Fruit fly (Drosophila melanogaster) whole organism, embryonic: ENCODE results near the gene Arp10.

ENCODE experiments used
- BEAF-32 ChIP-seq: fragments of 200-800 bp; sonication (Bioruptor generic); optimal IDR thresholded peaks from 3 replicates; lab custom pipeline; 2017; ENCODE audit warnings: missing biosample characterization, missing genetic modification characterization, mild to moderate bottlenecking, moderate library complexity, missing genetic modification reagents
- Bdp1 ChIP-seq: fragments of 200-800 bp; sonication (Bioruptor generic); optimal IDR thresholded peaks from 3 replicates; lab custom pipeline; 2016; ENCODE audit warnings: missing biosample characterization, missing genetic modification characterization
- CG12219 ChIP-seq: fragments of 200-800 bp; sonication (Bioruptor generic); optimal IDR thresholded peaks from 3 replicates; lab custom pipeline; 2018; ENCODE audit warnings: missing biosample characterization, mild to moderate bottlenecking, missing genetic modification characterization
- CG12299 ChIP-seq: fragments of 200-800 bp; sonication (Bioruptor generic); optimal IDR thresholded peaks from 2 replicates; lab custom pipeline; 2018; ENCODE audit warnings: missing biosample characterization, mild to moderate bottlenecking, missing genetic modification characterization
- CG12942 ChIP-seq: fragments of 200-800 bp; sonication (Bioruptor generic); optimal IDR thresholded peaks from 3 replicates; lab custom pipeline; 2016; ENCODE audit warnings: missing biosample characterization, missing genetic modification characterization
- CG14014 ChIP-seq: fragments of 200-800 bp; sonication (Bioruptor generic); IDR thresholded peaks from 2 replicates; pipeline ENCODE4 v1.3.6; 2022; ENCODE audit warnings: missing biosample characterization, missing genetic modification characterization
- CG14710 ChIP-seq: fragments of 200-800 bp; sonication (Bioruptor generic); optimal IDR thresholded peaks from 3 replicates; lab custom pipeline; 2019; ENCODE audit warnings: missing biosample characterization, mild to moderate bottlenecking, missing genetic modification characterization, moderate library complexity
- CG15514 ChIP-seq: fragments of 200-800 bp; sonication (Bioruptor generic); optimal IDR thresholded peaks from 3 replicates; lab custom pipeline; 2017; ENCODE audit warnings: missing biosample characterization, missing genetic modification characterization, mild to moderate bottlenecking, moderate library complexity, missing genetic modification reagents
- CG16813 ChIP-seq: fragments of 200-800 bp; sonication (Bioruptor generic); IDR thresholded peaks from 3 replicates; pipeline ENCODE4 v1.3.6; 2022; ENCODE audit warnings: missing biosample characterization, missing genetic modification characterization; ENCODE audit not compliant: partially characterized antibody
- CG18262 ChIP-seq: fragments of 200-800 bp; optimal IDR thresholded peaks from 3 replicates; lab custom pipeline; 2019; ENCODE audit warnings: missing biosample characterization, mild to moderate bottlenecking, missing genetic modification characterization, moderate library complexity
- CG2116 ChIP-seq: fragments of 200-800 bp; sonication (Bioruptor generic); optimal IDR thresholded peaks from 3 replicates; lab custom pipeline; 2018; ENCODE audit warnings: missing biosample characterization, mild to moderate bottlenecking, missing genetic modification characterization
- CG2678 ChIP-seq: fragments of 200-800 bp; sonication (Bioruptor generic); optimal IDR thresholded peaks from 3 replicates; lab custom pipeline; 2019; ENCODE audit warnings: missing biosample characterization, mild to moderate bottlenecking, missing genetic modification characterization, moderate library complexity
- CG33213 ChIP-seq: fragments of 200-800 bp; sonication (Bioruptor generic); optimal IDR thresholded peaks from 3 replicates; lab custom pipeline; 2016; ENCODE audit warnings: missing biosample characterization, missing genetic modification characterization
- CG33557 ChIP-seq: fragments of 200-800 bp; sonication (Bioruptor generic); optimal IDR thresholded peaks from 2 replicates; lab custom pipeline; 2019; ENCODE audit warnings: missing biosample characterization, mild to moderate bottlenecking, missing genetic modification characterization, moderate library complexity
- CG34376 ChIP-seq: fragments of 200-800 bp; sonication (Bioruptor generic); optimal IDR thresholded peaks from 2 replicates; lab custom pipeline; 2018; ENCODE audit warnings: missing biosample characterization, mild to moderate bottlenecking, missing genetic modification characterization
- CG3995 ChIP-seq: fragments of 200-800 bp; sonication (Bioruptor generic); optimal IDR thresholded peaks from 3 replicates; lab custom pipeline; 2016; ENCODE audit warnings: missing biosample characterization, missing genetic modification characterization
- CG42726 ChIP-seq: fragments of 200-800 bp; sonication (Bioruptor generic); IDR thresholded peaks from 2 replicates; pipeline ENCODE4 v1.3.6; 2022; ENCODE audit warnings: missing biosample characterization, missing genetic modification characterization; ENCODE audit not compliant: partially characterized antibody
- CG4854 ChIP-seq: fragments of 200-800 bp; sonication (Bioruptor generic); optimal IDR thresholded peaks from 2 replicates; lab custom pipeline; 2016; ENCODE audit warnings: missing biosample characterization, missing genetic modification characterization, inconsistent platforms
- CG7357 ChIP-seq: fragments of 200-800 bp; sonication (Bioruptor generic); IDR thresholded peaks from 3 replicates; pipeline ENCODE4 v1.3.6; 2022; ENCODE audit warnings: missing biosample characterization, missing genetic modification characterization
- CG7556 ChIP-seq: fragments of 200-800 bp; sonication (Bioruptor generic); optimal IDR thresholded peaks from 2 replicates; lab custom pipeline; 2017; ENCODE audit warnings: missing biosample characterization, mild to moderate bottlenecking, missing genetic modification characterization
- CG7786 ChIP-seq: fragments of 200-800 bp; sonication (Bioruptor generic); optimal IDR thresholded peaks from 2 replicates; lab custom pipeline; 2016; ENCODE audit warnings: missing biosample characterization, missing genetic modification characterization
- CG8478 ChIP-seq: fragments of >200 bp; optimal IDR thresholded peaks from 2 replicates; lab custom pipeline; 2018
- D19A ChIP-seq: fragments of 200-800 bp; optimal IDR thresholded peaks from 3 replicates; lab custom pipeline; 2019; ENCODE audit warnings: missing biosample characterization, mild to moderate bottlenecking, missing genetic modification characterization, moderate library complexity
- Doc3 ChIP-seq: fragments of 200-800 bp; sonication (Bioruptor generic); IDR thresholded peaks from 3 replicates; pipeline ENCODE4 v1.3.6; 2022; ENCODE audit warnings: missing biosample characterization, missing genetic modification characterization; ENCODE audit not compliant: partially characterized antibody
- Drgx ChIP-seq: fragments of 200-800 bp; sonication (Bioruptor generic); IDR thresholded peaks from 2 replicates; pipeline ENCODE4 v1.3.6; 2022; ENCODE audit warnings: missing biosample characterization, missing genetic modification characterization
- ERR ChIP-seq: fragments of 200-800 bp; sonication (Bioruptor generic); optimal IDR thresholded peaks from 2 replicates; lab custom pipeline; 2016; ENCODE audit warnings: missing biosample characterization, missing genetic modification characterization
- Ets65A ChIP-seq: fragments of 200-800 bp; sonication (Bioruptor generic); peaks from one replicate; lab custom pipeline; 2016; ENCODE audit warnings: missing biosample characterization, missing genetic modification characterization
- HHEX ChIP-seq: fragments of 200-800 bp; sonication (Bioruptor generic); optimal IDR thresholded peaks from 3 replicates; lab custom pipeline; 2017; ENCODE audit warnings: missing biosample characterization, mild to moderate bottlenecking, missing genetic modification characterization, missing genetic modification reagents
- Hmr ChIP-seq: fragments of 200-800 bp; sonication (Bioruptor generic); optimal IDR thresholded peaks from 3 replicates; lab custom pipeline; 2017; ENCODE audit warnings: mild to moderate bottlenecking, missing biosample characterization, missing genetic modification reagents, missing genetic modification characterization
- Med ChIP-seq: fragments of 200-800 bp; sonication (Bioruptor generic); peaks from one replicate; lab custom pipeline; 2016; ENCODE audit warnings: missing biosample characterization, missing genetic modification characterization, mild to moderate bottlenecking, inconsistent platforms, moderate library complexity
- Myb ChIP-seq: fragments of 200-800 bp; sonication (Bioruptor generic); optimal IDR thresholded peaks from 2 replicates; lab custom pipeline; 2016; ENCODE audit warnings: missing biosample characterization, missing genetic modification characterization
- Poxn ChIP-seq: fragments of 200-800 bp; sonication (Bioruptor generic); IDR thresholded peaks from 2 replicates; pipeline ENCODE4 v1.3.6; 2022; ENCODE audit warnings: missing biosample characterization, missing genetic modification characterization
- Spps ChIP-seq: fragments of 200-800 bp; sonication (Bioruptor generic); optimal IDR thresholded peaks from 2 replicates; lab custom pipeline; 2018; ENCODE audit warnings: missing biosample characterization, mild to moderate bottlenecking, missing genetic modification characterization
- Taf1 ChIP-seq: fragments of 200-800 bp; sonication (Bioruptor generic); IDR thresholded peaks from 2 replicates; pipeline ENCODE4 v1.3.6; 2022; ENCODE audit warnings: missing biosample characterization, missing genetic modification characterization
- ase ChIP-seq: fragments of 200-800 bp; sonication (Bioruptor generic); IDR thresholded peaks from 3 replicates; pipeline ENCODE4 v1.3.6; 2022; ENCODE audit warnings: missing biosample characterization, missing genetic modification characterization
- ash1 ChIP-seq: fragments of 200-800 bp; sonication (Bioruptor generic); optimal IDR thresholded peaks from 2 replicates; lab custom pipeline; 2018; ENCODE audit warnings: missing biosample characterization, mild to moderate bottlenecking, missing genetic modification characterization
- chn ChIP-seq: fragments of 200-800 bp; sonication (Bioruptor generic); optimal IDR thresholded peaks from 2 replicates; lab custom pipeline; 2016; ENCODE audit warnings: missing biosample characterization, missing genetic modification characterization
- emc ChIP-seq: fragments of 200-800 bp; sonication (Bioruptor generic); optimal IDR thresholded peaks from 2 replicates; lab custom pipeline; 2016; ENCODE audit warnings: missing biosample characterization, missing genetic modification characterization
- fd64A ChIP-seq: fragments of 200-800 bp; sonication (Bioruptor generic); optimal IDR thresholded peaks from 3 replicates; lab custom pipeline; 2018; ENCODE audit warnings: missing biosample characterization, mild to moderate bottlenecking, missing genetic modification characterization
- gsb ChIP-seq: fragments of 200-800 bp; sonication (Bioruptor generic); IDR thresholded peaks from 2 replicates; pipeline ENCODE4 v1.3.6; 2022; ENCODE audit warnings: missing biosample characterization, missing genetic modification characterization
- hbn ChIP-seq: fragments of 200-800 bp; sonication (Bioruptor generic); IDR thresholded peaks from 2 replicates; pipeline ENCODE4 v1.3.6; 2022; ENCODE audit warnings: missing biosample characterization, missing genetic modification characterization; ENCODE audit not compliant: partially characterized antibody
- lbe ChIP-seq: fragments of 200-800 bp; sonication (Bioruptor generic); optimal IDR thresholded peaks from 2 replicates; lab custom pipeline; 2016; ENCODE audit warnings: missing biosample characterization, mild to moderate bottlenecking, missing genetic modification characterization
- mld ChIP-seq: fragments of 200-800 bp; sonication (Bioruptor generic); IDR thresholded peaks from 3 replicates; pipeline ENCODE4 v1.3.6; 2022; ENCODE audit warnings: missing biosample characterization, missing genetic modification characterization; ENCODE audit not compliant: partially characterized antibody
- otp ChIP-seq: fragments of 200-800 bp; sonication (Bioruptor generic); IDR thresholded peaks from 3 replicates; pipeline ENCODE4, ENCODE4 v1.3.6; 2022; ENCODE audit warnings: missing biosample characterization, missing genetic modification characterization
- trh ChIP-seq: fragments of 200-800 bp; sonication (Bioruptor generic); optimal IDR thresholded peaks from 2 replicates; lab custom pipeline; 2016; ENCODE audit warnings: missing biosample characterization, missing genetic modification characterization
- tup ChIP-seq: fragments of 200-800 bp; sonication (Bioruptor generic); optimal IDR thresholded peaks from 2 replicates; lab custom pipeline; 2016; ENCODE audit warnings: missing biosample characterization, mild to moderate bottlenecking, missing genetic modification characterization, moderate library complexity
- unc-4 ChIP-seq: fragments of 200-800 bp; sonication (Bioruptor generic); IDR thresholded peaks from 2 replicates; pipeline ENCODE4 v1.3.6; 2022; ENCODE audit warnings: missing biosample characterization, missing genetic modification characterization; ENCODE audit not compliant: partially characterized antibody
- vnd ChIP-seq: fragments of 200-800 bp; sonication (Bioruptor generic); IDR thresholded peaks from 3 replicates; pipeline ENCODE4 v1.3.6; 2022; ENCODE audit warnings: missing biosample characterization, missing genetic modification characterization; ENCODE audit not compliant: partially characterized antibody
- zfh1 ChIP-seq: fragments of 200-800 bp; sonication (Bioruptor generic); IDR thresholded peaks from 3 replicates; pipeline ENCODE4 v1.3.6; 2022; ENCODE audit warnings: missing biosample characterization, missing genetic modification characterization

Arp10 gene

DNA sequence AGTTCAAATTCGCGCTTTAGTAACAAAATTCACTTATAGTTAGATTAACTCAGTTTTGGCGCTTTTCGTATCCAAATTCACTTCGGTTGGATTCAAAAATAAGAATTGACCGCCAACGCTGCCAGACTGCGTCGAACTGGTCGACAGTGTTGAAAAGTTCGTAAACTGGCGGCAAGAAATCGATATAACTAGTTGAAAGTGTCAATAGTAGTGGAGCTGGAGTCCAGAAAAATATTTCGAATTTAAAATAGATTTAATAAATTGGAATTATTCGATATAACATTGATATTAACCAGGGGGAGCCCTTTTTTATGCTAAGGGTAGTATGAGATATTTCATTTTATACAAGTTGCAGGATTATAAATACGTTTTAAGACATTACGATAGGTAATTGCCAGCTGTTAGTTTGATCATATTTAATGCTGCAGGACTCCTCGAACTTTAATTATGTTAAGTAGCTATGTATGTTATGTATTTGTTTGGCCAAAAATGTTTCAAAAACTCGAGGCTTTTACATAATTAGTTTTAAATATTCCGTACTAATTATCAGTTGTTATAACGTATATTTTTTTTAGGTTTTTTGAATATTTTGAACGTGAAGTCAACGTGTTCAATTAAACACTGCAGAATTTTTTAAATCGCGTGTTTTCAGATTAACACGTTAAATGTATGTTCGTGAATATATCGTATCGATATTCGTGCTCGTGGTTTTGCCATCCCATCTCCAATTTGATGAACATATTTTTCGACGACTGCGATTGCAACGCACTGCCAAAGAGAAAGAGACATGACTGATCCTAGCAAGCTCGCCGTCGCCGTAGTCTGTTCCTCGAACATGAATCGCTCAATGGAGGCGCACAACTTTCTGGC lies 18.1 kb upstream of the Arp10 start, which contains the start of the genes CG14223 and Ssu72 (continued):
- TF ChIP-seq Doc3 (GFP tag; lab: Robert Waterston, UW), result peak; percentile 80
- TF ChIP-seq mld (GFP tag; lab: Robert Waterston, UW), result 0 out of 3 replicates have a peak, but pooled peaks have one; percentile 44
- TF ChIP-seq CG12299 (tag; lab: Kevin White, UChicago), result no peak
- TF ChIP-seq CG18262 (tag; lab: Kevin White, UChicago), result peak; percentile 8
- no peak for TF ChIP-seq Spps (tag; lab: Kevin White, UChicago)
- TF ChIP-seq Hmr (GFP tag; lab: Kevin White, UChicago), result no peak
- no peak for TF ChIP-seq trh
- TF ChIP-seq CG2678 (tag; lab: Kevin White, UChicago), result no peak
- no peak for TF ChIP-seq HHEX (GFP tag; lab: Kevin White, UChicago)
- peak; percentile 75 for TF ChIP-seq CG16813 (GFP tag; lab: Robert Waterston, UW)
- TF ChIP-seq Poxn (GFP tag; lab: Robert Waterston, UW), result no peak
- no peak for TF ChIP-seq otp
- no peak for TF ChIP-seq CG7556 (GFP tag; lab: Kevin White, UChicago)
- TF ChIP-seq unc-4 (GFP tag; lab: Robert Waterston, UW), result peak; percentile 62
- no peak for TF ChIP-seq Taf1 (GFP tag; lab: Robert Waterston, UW)
- peak; percentile 71 for TF ChIP-seq Myb
- peak; percentile 70 for TF ChIP-seq vnd (GFP tag; lab: Robert Waterston, UW)
- no peak for TF ChIP-seq Drgx
- TF ChIP-seq CG2116 (GFP tag; lab: Kevin White, UChicago), result peak; percentile 40
- TF ChIP-seq fd64A, result no peak
- TF ChIP-seq lbe (GFP tag; lab: Kevin White, UChicago), result no peak
- TF ChIP-seq Bdp1, result no peak
- TF ChIP-seq CG7786 (GFP tag; lab: Kevin White, UChicago), result no peak
- no peak for TF ChIP-seq chn (GFP tag; lab: Kevin White, UChicago)
- TF ChIP-seq ase, result no peak
- TF ChIP-seq zfh1 (GFP tag; lab: Robert Waterston, UW), result no peak
- peak; percentile 73 for TF ChIP-seq BEAF-32 (GFP tag; lab: Kevin White, UChicago)
- TF ChIP-seq CG14014 (GFP tag; lab: Robert Waterston, UW), result no peak
- TF ChIP-seq CG8478 (lab: Kevin White, UChicago), result no peak
- TF ChIP-seq Med (GFP tag; lab: Kevin White, UChicago), result peak; percentile 82
- TF ChIP-seq CG3995 (GFP tag; lab: Kevin White, UChicago), result no peak
- TF ChIP-seq CG34376 (GFP tag; lab: Kevin White, UChicago), result no peak
- TF ChIP-seq CG15514 (GFP tag; lab: Kevin White, UChicago), result peak; percentile 13
- no peak for TF ChIP-seq CG7357 (GFP tag; lab: Robert Waterston, UW)
- no peak for TF ChIP-seq emc (GFP tag; lab: Kevin White, UChicago)
- peak; percentile 38 for TF ChIP-seq Ets65A (GFP tag; lab: Kevin White, UChicago)
- TF ChIP-seq tup (GFP tag; lab: Kevin White, UChicago), result no peak
- TF ChIP-seq D19A (tag; lab: Kevin White, UChicago), result no peak
- no peak for TF ChIP-seq CG33213 (GFP tag; lab: Kevin White, UChicago)
- no peak for TF ChIP-seq ERR (GFP tag; lab: Kevin White, UChicago)
- no peak for TF ChIP-seq CG33557 (GFP tag; lab: Kevin White, UChicago)
- peak; percentile 31 for TF ChIP-seq CG14710 (tag; lab: Kevin White, UChicago)
- TF ChIP-seq CG4854, result no peak
- no peak for TF ChIP-seq ash1 (GFP tag; lab: Kevin White, UChicago)
- TF ChIP-seq gsb (GFP tag; lab: Robert Waterston, UW), result no peak
- TF ChIP-seq hbn (GFP tag; lab: Robert Waterston, UW), result peak; percentile 73
- TF ChIP-seq CG42726 (GFP tag; lab: Robert Waterston, UW), result peak; percentile 64; the same call in 1 of the 2 replicates
- TF ChIP-seq CG12219 (GFP tag; lab: Kevin White, UChicago), result no peak
- TF ChIP-seq CG12942, result no peak
